Fruit fly (Drosophila melanogaster) whole organism, pupa: ENCODE results near the gene comm2.

Source experiments
- CG15710 ChIP-seq: fragments of 200-800 bp; sonication (Bioruptor generic); optimal IDR thresholded peaks from 2 replicates; lab custom pipeline; 2018; ENCODE audit warnings: missing biosample characterization, mild to moderate bottlenecking, missing genetic modification characterization, moderate library complexity
- CG32121 ChIP-seq: fragments of 200-800 bp; sonication (Bioruptor generic); IDR thresholded peaks from 2 replicates; pipeline ENCODE4 v1.3.6; 2022; ENCODE audit warnings: missing biosample characterization, missing genetic modification characterization
- CG34367 ChIP-seq: fragments of 200-800 bp; sonication (Bioruptor generic); optimal IDR thresholded peaks from 2 replicates; lab custom pipeline; 2018; ENCODE audit warnings: missing biosample characterization, mild to moderate bottlenecking, missing genetic modification characterization
- CG8159 ChIP-seq: fragments of 200-800 bp; sonication (Bioruptor generic); optimal IDR thresholded peaks from 3 replicates; lab custom pipeline; 2018; ENCODE audit warnings: missing biosample characterization, mild to moderate bottlenecking, missing genetic modification characterization, moderate library complexity
- CG9948 ChIP-seq: fragments of 200-800 bp; sonication (Bioruptor generic); optimal IDR thresholded peaks from 2 replicates; lab custom pipeline; 2018; ENCODE audit warnings: missing biosample characterization, mild to moderate bottlenecking, missing genetic modification characterization, moderate library complexity
- Ets98B ChIP-seq: fragments of 200-800 bp; sonication (Bioruptor generic); IDR thresholded peaks from 2 replicates; pipeline ENCODE4 v1.3.6; 2022; ENCODE audit warnings: missing biosample characterization, missing genetic modification characterization
- fd96Ca ChIP-seq: fragments of 200-800 bp; sonication (Bioruptor generic); IDR thresholded peaks from 3 replicates; pipeline ENCODE4 v1.3.6; 2022; ENCODE audit warnings: missing biosample characterization, missing genetic modification characterization
- gl ChIP-seq: fragments of 200-800 bp; sonication (Bioruptor generic); optimal IDR thresholded peaks from 2 replicates; lab custom pipeline; 2018; ENCODE audit warnings: missing biosample characterization, mild to moderate bottlenecking, missing genetic modification characterization

DNA sequence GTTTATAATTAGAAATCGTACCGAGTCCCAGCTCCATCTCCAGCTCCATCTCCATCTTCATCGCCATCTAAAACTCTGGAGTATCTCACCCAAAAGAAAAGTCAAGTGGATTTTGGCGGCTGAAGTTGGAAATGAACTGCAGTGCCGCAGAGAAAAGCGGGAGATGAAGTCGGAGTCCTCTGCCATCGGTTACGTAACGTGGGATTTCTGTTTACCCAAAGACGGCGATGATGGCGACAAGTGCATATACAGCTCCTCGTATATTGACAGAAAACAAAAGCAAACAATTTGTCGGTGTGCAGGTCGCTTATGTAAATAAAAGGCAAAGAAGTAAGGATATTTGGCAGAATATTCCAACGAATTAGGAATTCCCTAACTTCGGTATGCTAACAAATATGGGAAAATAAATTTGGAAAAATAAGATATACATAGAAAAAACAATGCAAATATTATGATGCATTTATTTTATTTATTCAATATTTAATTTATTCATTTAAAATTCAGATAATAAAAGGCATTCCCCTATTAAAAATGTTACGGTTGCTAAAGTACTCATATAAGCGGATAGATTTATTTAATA lies 48.8 kb upstream of the comm2 start:
- no peak for TF ChIP-seq fd96Ca (GFP tag; lab: Robert Waterston, UW)
- TF ChIP-seq CG34367 (tag; lab: Kevin White, UChicago) = no peak
- no peak for TF ChIP-seq CG32121 (GFP tag; lab: Robert Waterston, UW)
- TF ChIP-seq CG9948 (tag; lab: Kevin White, UChicago) = no peak
- TF ChIP-seq gl (tag; lab: Kevin White, UChicago) = no peak
- TF ChIP-seq Ets98B (GFP tag; lab: Robert Waterston, UW) = no peak
- no peak for TF ChIP-seq CG15710 (tag; lab: Kevin White, UChicago)
- TF ChIP-seq CG8159 (tag; lab: Kevin White, UChicago) = peak; percentile 11
